Worm (Caenorhabditis elegans) whole organism, young adult: Measurements from ENCODE around the gene M04C3.1.

Source experiments
- F22D6.2 ChIP-seq: sonication (generic microtip); optimal IDR thresholded peaks from 2 replicates; lab custom pipeline; 2016; ENCODE audit warnings: mild to moderate bottlenecking, missing genetic modification characterization, missing compliant biosample characterization
- F37B4.10 ChIP-seq: fragments of 200-800 bp; sonication (Bioruptor generic); IDR thresholded peaks from 2 replicates; pipeline ENCODE4 v1.3.6; 2022; ENCODE audit warnings: missing genetic modification characterization, missing compliant biosample characterization
- F39B2.1 ChIP-seq: fragments of 200-800 bp; sonication (Bioruptor generic); IDR thresholded peaks from 2 replicates; pipeline ENCODE4 v1.3.6; 2022; ENCODE audit warnings: missing genetic modification reagents, missing genetic modification characterization, missing compliant biosample characterization
- F57C9.4 ChIP-seq: sonication (generic microtip); optimal IDR thresholded peaks from 2 replicates; lab custom pipeline; 2017; ENCODE audit warnings: mild to moderate bottlenecking, missing genetic modification characterization, missing compliant biosample characterization
- Y53F4B.3 ChIP-seq: fragments of 200-800 bp; sonication (Bioruptor generic); IDR thresholded peaks from 2 replicates; pipeline ENCODE4 v1.3.6; 2022; ENCODE audit warnings: missing genetic modification reagents, missing genetic modification characterization, missing compliant biosample characterization
- Y56A3A.18 ChIP-seq: fragments of 200-800 bp; sonication (Bioruptor generic); IDR thresholded peaks from 2 replicates; pipeline ENCODE4 v1.3.6; 2022; ENCODE audit warnings: missing genetic modification reagents, missing genetic modification characterization, missing compliant biosample characterization
- Y95B8A.8 ChIP-seq: fragments of 200-800 bp; sonication (Bioruptor generic); IDR thresholded peaks from 2 replicates; pipeline ENCODE4 v1.3.6; 2022; ENCODE audit warnings: missing genetic modification reagents, missing genetic modification characterization, missing compliant biosample characterization
- ZK185.1 ChIP-seq: sonication (generic microtip); optimal IDR thresholded peaks from 2 replicates; lab custom pipeline; 2016; ENCODE audit warnings: mild to moderate bottlenecking, missing genetic modification characterization, missing compliant biosample characterization; ENCODE audit not compliant: poor library complexity, severe bottlenecking
- ama-1 ChIP-seq, 3 experiments: fragments of 150-350 bp in 1 of 3; sonication (generic microtip) in 2 of 3; optimal IDR thresholded peaks; 2 replicates each; lab custom pipeline; 2014 to 2018; ENCODE audit warnings: missing biosample characterization in 2 of 3, missing genetic modification characterization in 2 of 3, missing genetic modification reagents in 2 of 3
- atf-7 ChIP-seq: sonication (generic microtip); optimal IDR thresholded peaks from 2 replicates; lab custom pipeline; 2017; ENCODE audit warnings: mild to moderate bottlenecking, missing genetic modification characterization, missing compliant biosample characterization
- attf-3 ChIP-seq: fragments of 200-800 bp; sonication (Bioruptor generic); conservative IDR thresholded peaks from 2 replicates; pipeline ENCODE4 v1.3.6; 2022; ENCODE audit warnings: missing genetic modification reagents, missing genetic modification characterization, missing compliant biosample characterization
- attf-6 ChIP-seq: fragments of 200-800 bp; sonication (Bioruptor generic); IDR thresholded peaks from 2 replicates; pipeline ENCODE4 v1.3.6; 2022; ENCODE audit warnings: missing genetic modification reagents, missing genetic modification characterization, missing compliant biosample characterization
- bed-1 ChIP-seq: fragments of 200-800 bp; sonication (Bioruptor generic); IDR thresholded peaks from 2 replicates; pipeline ENCODE4 v1.3.6; 2022; ENCODE audit warnings: missing genetic modification reagents, missing genetic modification characterization, missing compliant biosample characterization
- ccch-3 ChIP-seq: fragments of 200-800 bp; sonication (Bioruptor generic); optimal IDR thresholded peaks from 2 replicates; lab custom pipeline; 2018; ENCODE audit warnings: mild to moderate bottlenecking, missing genetic modification characterization, missing compliant biosample characterization
- cebp-2 ChIP-seq: fragments of 200-800 bp; sonication (Bioruptor generic); IDR thresholded peaks from 2 replicates; pipeline ENCODE4 v1.3.6; 2022; ENCODE audit warnings: missing genetic modification characterization, missing compliant biosample characterization
- ceh-91 ChIP-seq: fragments of 200-800 bp; sonication (Bioruptor generic); IDR thresholded peaks from 2 replicates; pipeline ENCODE4 v1.3.6; 2022; ENCODE audit warnings: missing genetic modification reagents, missing genetic modification characterization, missing compliant biosample characterization
- egl-44 ChIP-seq: fragments of 200-800 bp; sonication (Bioruptor generic); IDR thresholded peaks from 2 replicates; pipeline ENCODE4 v1.3.6; 2022; ENCODE audit warnings: missing genetic modification reagents, missing genetic modification characterization, missing compliant biosample characterization
- ekl-4 ChIP-seq: fragments of 200-800 bp; sonication (Bioruptor generic); IDR thresholded peaks from 2 replicates; pipeline ENCODE4 v1.3.6; 2022; ENCODE audit warnings: missing genetic modification reagents, missing genetic modification characterization, missing compliant biosample characterization
- fkh-3 ChIP-seq: sonication (generic microtip); optimal IDR thresholded peaks from 2 replicates; lab custom pipeline; 2016; ENCODE audit warnings: mild to moderate bottlenecking, missing genetic modification characterization, missing compliant biosample characterization
- hlh-12 ChIP-seq: sonication (generic microtip); optimal IDR thresholded peaks from 2 replicates; lab custom pipeline; 2016; ENCODE audit warnings: missing genetic modification characterization, missing compliant biosample characterization
- hmg-1.2 ChIP-seq: fragments of 200-800 bp; sonication (Bioruptor generic); IDR thresholded peaks from 2 replicates; pipeline ENCODE4 v1.3.6; 2022; ENCODE audit warnings: missing genetic modification reagents, missing genetic modification characterization, missing compliant biosample characterization
- hrde-1 ChIP-seq: sonication (generic microtip); optimal IDR thresholded peaks from 2 replicates; lab custom pipeline; 2016; ENCODE audit warnings: missing genetic modification characterization, mild to moderate bottlenecking, missing compliant biosample characterization, moderate library complexity, missing genotype, missing genetic modification reagents, borderline replicate concordance
- lag-1 ChIP-seq: fragments of 200-800 bp; sonication (Bioruptor generic); IDR thresholded peaks from 2 replicates; pipeline ENCODE4 v1.3.6; 2022; ENCODE audit warnings: missing genetic modification reagents, missing genetic modification characterization, missing compliant biosample characterization
- let-526 ChIP-seq: fragments of 200-800 bp; sonication (Bioruptor generic); IDR thresholded peaks from 2 replicates; pipeline ENCODE4 v1.3.6; 2022; ENCODE audit warnings: missing genetic modification reagents, missing genetic modification characterization, missing compliant biosample characterization
- lin-26 ChIP-seq: fragments of 200-800 bp; sonication (Bioruptor generic); IDR thresholded peaks from 2 replicates; pipeline ENCODE4 v1.3.6; 2022; ENCODE audit warnings: missing genetic modification reagents, missing genetic modification characterization, missing compliant biosample characterization
- lin-54 ChIP-seq: fragments of 200-800 bp; sonication (Bioruptor generic); optimal IDR thresholded peaks from 2 replicates; lab custom pipeline; 2018; ENCODE audit warnings: mild to moderate bottlenecking, missing genetic modification characterization, missing compliant biosample characterization
- madf-3 ChIP-seq: fragments of 200-800 bp; sonication (Bioruptor generic); IDR thresholded peaks from 2 replicates; pipeline ENCODE4 v1.3.6; 2022; ENCODE audit warnings: missing genetic modification reagents, missing genetic modification characterization, missing compliant biosample characterization
- nfya-1 ChIP-seq: sonication (generic microtip); optimal IDR thresholded peaks from 2 replicates; lab custom pipeline; 2017; ENCODE audit warnings: antibody characterized with exemption, missing compliant biosample characterization, missing genetic modification characterization, borderline replicate concordance; ENCODE audit not compliant: insufficient read depth
- nhr-179 ChIP-seq: sonication (generic microtip); optimal IDR thresholded peaks from 2 replicates; lab custom pipeline; 2016; ENCODE audit warnings: mild to moderate bottlenecking, missing genetic modification characterization, missing compliant biosample characterization
- nhr-80 ChIP-seq: sonication (generic microtip); optimal IDR thresholded peaks from 2 replicates; lab custom pipeline; 2016; ENCODE audit warnings: missing genetic modification characterization, missing compliant biosample characterization
- rec-8 ChIP-seq, 2 experiments: sonication (generic microtip); optimal IDR thresholded peaks; 2 replicates each; lab custom pipeline; 2016; ENCODE audit warnings: mild to moderate bottlenecking in 2 of 2, missing genetic modification characterization in 2 of 2, missing genetic modification reagents in 2 of 2, missing genotype in 2 of 2, missing biosample characterization in 1 of 2, missing compliant biosample characterization in 1 of 2, moderate library complexity in 1 of 2
- rpc-1 ChIP-seq, 2 experiments: fragments of 150-350 bp in 1 of 2; sonication (generic microtip) in 1 of 2; optimal IDR thresholded peaks; 2 replicates each; lab custom pipeline; 2014 to 2018; ENCODE audit warnings: missing biosample characterization in 1 of 2, missing genetic modification characterization in 1 of 2, missing genetic modification reagents in 1 of 2, missing genotype in 1 of 2
- zim-3 ChIP-seq: sonication (generic microtip); optimal IDR thresholded peaks from 2 replicates; lab custom pipeline; 2017; ENCODE audit warnings: mild to moderate bottlenecking, missing genetic modification characterization, moderate library complexity, missing compliant biosample characterization

The M04C3.1 gene

ce11 chrV:19429605-19430004 is 15.8 kb downstream of the M04C3.1 start:
- TF ChIP-seq nfya-1 (no peak), let-526 (GFP tag; lab: Robert Waterston, UW) (no peak), rpc-1 (optimal IDR thresholded peaks at IDR 0.05; lab: Kevin White, UChicago) (no peak), rpc-1 (tag; optimal IDR thresholded peaks at IDR 0.05; lab: Kevin White, UChicago) (no peak), hmg-1.2 (GFP tag; lab: Robert Waterston, UW) (no peak), rec-8 (tag; optimal IDR thresholded peaks at IDR 0.05; lab: Kevin White, UChicago) (no peak), hlh-12 (tag; lab: Kevin White, UChicago) (no peak), Y53F4B.3 (GFP tag; lab: Robert Waterston, UW) (no peak), F37B4.10 (GFP tag; lab: Robert Waterston, UW) (no peak), lag-1 (GFP tag; lab: Robert Waterston, UW) (no peak), F57C9.4 (tag; lab: Kevin White, UChicago) (no peak), F22D6.2 (tag; lab: Kevin White, UChicago) (no peak)

DNA sequence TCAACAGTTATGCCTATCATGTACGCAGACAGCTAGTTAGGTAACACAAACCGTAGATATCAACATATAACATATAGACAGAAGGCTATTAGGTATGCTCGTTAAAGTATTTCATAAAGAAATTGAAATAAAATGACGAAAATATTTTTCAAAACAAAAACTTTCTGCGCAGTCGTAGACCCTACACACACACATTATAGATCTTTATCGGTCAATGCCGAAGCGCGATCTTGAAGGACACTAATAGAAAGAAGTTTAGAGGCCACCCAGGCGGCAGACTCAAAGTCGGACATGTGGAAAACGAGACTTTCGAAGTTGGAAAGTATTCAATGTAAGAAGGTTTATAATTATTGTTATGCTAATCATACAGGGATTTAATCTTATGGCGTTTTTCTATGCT is 16.5 kb downstream of the M04C3.1 start:
- no peak for TF ChIP-seq ama-1 (optimal IDR thresholded peaks at IDR 0.05; lab: Kevin White, UChicago)
- no peak for TF ChIP-seq ama-1 (GFP tag; optimal IDR thresholded peaks at IDR 0.05; lab: Kevin White, UChicago)
- TF ChIP-seq ekl-4 = no peak
- TF ChIP-seq atf-7 (tag; lab: Kevin White, UChicago) = no peak
- no peak for TF ChIP-seq ccch-3 (GFP tag; lab: Kevin White, UChicago)
- TF ChIP-seq Y56A3A.18 = no peak
- no peak for TF ChIP-seq attf-3 (GFP tag; lab: Robert Waterston, UW)
- no peak for TF ChIP-seq rpc-1 (optimal IDR thresholded peaks at IDR 0.05; lab: Kevin White, UChicago)
- no peak for TF ChIP-seq rpc-1 (tag; optimal IDR thresholded peaks at IDR 0.05; lab: Kevin White, UChicago)
- TF ChIP-seq ZK185.1 (tag; lab: Kevin White, UChicago) = no peak
- TF ChIP-seq cebp-2 (GFP tag; lab: Robert Waterston, UW) = no peak

ce11 chrV:19428097-19428496 is 17.3 kb downstream of the M04C3.1 start:
- TF ChIP-seq lin-54 (GFP tag; lab: Kevin White, UChicago) (no peak), bed-1 (no peak), madf-3 (GFP tag; lab: Robert Waterston, UW) (no peak), lin-26 (0 out of 2 replicates have a peak, but pooled peaks have one; percentile 26), egl-44 (no peak), zim-3 (tag; lab: Kevin White, UChicago) (peak; percentile 0), nhr-179 (tag; lab: Kevin White, UChicago) (no peak)

DNA sequence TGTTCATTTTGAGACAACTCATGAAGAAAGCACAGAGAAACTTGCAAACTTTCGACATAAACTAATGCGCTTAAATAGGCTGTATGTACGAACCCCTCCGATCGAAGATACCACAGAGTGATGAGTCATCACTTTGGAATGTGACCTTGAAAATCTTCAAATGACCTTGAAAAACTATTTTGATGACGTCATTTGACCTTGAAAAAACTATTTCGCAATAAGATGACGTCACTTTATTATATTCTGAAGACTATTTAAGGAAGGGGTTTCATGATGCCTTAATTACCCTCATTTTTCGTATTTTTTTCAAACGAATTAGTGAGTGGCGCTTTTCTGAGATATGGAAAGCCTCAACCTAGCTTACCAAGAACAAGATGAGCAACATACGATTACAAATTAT is 24.3 kb downstream of the M04C3.1 start, which contains the start of gene C25F9.2:
Gene C25F9.2 (plus strand): TSS at position 341 of the 400 bp plus-strand sequence.
- TF ChIP-seq ceh-91 = no peak
- TF ChIP-seq atf-7 (tag; lab: Kevin White, UChicago) = peak; percentile 57

DNA sequence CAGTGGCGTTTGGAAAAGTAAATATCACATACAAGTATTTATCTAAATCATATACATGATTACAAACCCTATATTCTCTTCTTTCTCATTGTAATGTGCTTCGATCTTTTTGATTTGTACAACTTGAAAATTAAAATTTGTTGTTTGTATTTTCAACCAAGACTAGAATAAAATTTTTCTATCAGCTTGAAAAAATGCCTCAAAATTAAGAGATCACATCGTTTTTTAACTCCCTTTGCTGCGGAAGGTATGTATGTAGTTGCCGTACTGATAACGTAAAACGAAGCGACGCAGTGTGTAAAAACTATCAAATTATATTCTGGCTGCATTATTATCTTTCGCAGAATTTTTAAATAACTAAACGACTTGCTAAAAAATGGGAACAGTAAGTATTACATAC is 27.6 kb downstream of the M04C3.1 start, which contains the start of gene C25F9.15:
Gene C25F9.15 (plus strand): TSS at position 301 of the 400 bp plus-strand sequence.
- TF ChIP-seq hrde-1 = no peak
- TF ChIP-seq zim-3 (tag; lab: Kevin White, UChicago) = no peak
- no peak for TF ChIP-seq ZK185.1 (tag; lab: Kevin White, UChicago)
- peak; percentile 3 for TF ChIP-seq nhr-80 (tag; lab: Kevin White, UChicago)
- TF ChIP-seq, all 124 proteins: peak for 1

DNA sequence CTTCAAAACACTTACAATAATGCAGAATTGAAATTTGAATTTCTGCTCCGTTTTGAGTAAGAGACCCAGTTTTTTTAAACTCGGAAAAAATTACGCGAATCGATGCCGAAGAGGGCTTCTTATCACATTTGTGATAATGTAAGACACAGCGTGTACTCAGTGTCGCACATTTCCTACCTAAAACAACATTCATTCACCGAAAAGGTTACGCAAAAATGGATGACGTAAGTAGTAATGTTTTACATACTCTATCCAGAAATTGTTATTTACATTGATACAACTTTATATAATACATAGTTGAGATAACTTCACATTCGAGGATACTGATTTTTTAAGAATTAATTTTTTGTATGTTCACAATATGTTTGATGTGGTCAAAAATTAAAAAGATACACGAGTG is 28.9 kb downstream of the M04C3.1 start, which contains the start of the genes C25F9.4 and C25F9.9:
Gene C25F9.4 (minus strand): TSS at position 101 of the 400 bp plus-strand sequence.
Gene C25F9.9 (plus strand): TSS at position 137 of the 400 bp plus-strand sequence.
- no peak for TF ChIP-seq F39B2.1 (GFP tag; lab: Robert Waterston, UW)
- no peak for TF ChIP-seq nfya-1
- no peak for TF ChIP-seq attf-6 (GFP tag; lab: Robert Waterston, UW)
- TF ChIP-seq nhr-80 (tag; lab: Kevin White, UChicago) = peak; percentile 7
- no peak for TF ChIP-seq Y95B8A.8 (GFP tag; lab: Robert Waterston, UW)
- TF ChIP-seq fkh-3 (tag; lab: Kevin White, UChicago) = no peak
- TF ChIP-seq, all 124 proteins: peak for 1
